Worm (Caenorhabditis elegans) whole organism, L4/young adult: ENCODE results near the gene F47G3.3.

Source experiments
- W03F9.2 ChIP-seq: fragments of 150-350 bp; optimal IDR thresholded peaks from 2 replicates; lab custom pipeline; 2014; ENCODE audit warnings: missing biosample characterization, missing genetic modification characterization
- him-1 ChIP-seq: sonication (generic microtip); optimal IDR thresholded peaks from 2 replicates; lab custom pipeline; 2016; ENCODE audit warnings: missing genotype, missing genetic modification reagents, missing genetic modification characterization, missing compliant biosample characterization

- TF ChIP-seq W03F9.2 (tag; lab: Kevin White, UChicago) (no peak), him-1 (tag; lab: Kevin White, UChicago) (no peak)
These were observed 46.9 kb upstream of the F47G3.3 start for ce11 chrX:2328873-2329272.
